Worm (Caenorhabditis elegans): ENCODE measurements around the gene hmit-1.3.

Gene hmit-1.3

ce11 chrIII:3541539-3541938 is 22.1 kb upstream of the hmit-1.3 start, which contains the start of gene ben-1:
Gene ben-1, minus strand, starts transcription at chrIII:3541639.
- no peak for TF ChIP-seq Y5F2A.4 (GFP tag; optimal IDR thresholded peaks at IDR 0.05)
- no peak for TF ChIP-seq jun-1 (tag; optimal IDR thresholded peaks at IDR 0.05)
- no peak for TF ChIP-seq ama-1 (optimal IDR thresholded peaks at IDR 0.05)
- no peak for TF ChIP-seq zfp-2 (tag; optimal IDR thresholded peaks at IDR 0.05)
- no peak for TF ChIP-seq sdz-12 (GFP tag; optimal IDR thresholded peaks at IDR 0.05)
- TF ChIP-seq ceh-28 (tag; optimal IDR thresholded peaks at IDR 0.05), result no peak
- no peak for TF ChIP-seq attf-4 (tag; optimal IDR thresholded peaks at IDR 0.05)
- no peak for TF ChIP-seq D1046.2 (GFP tag; IDR thresholded peaks at IDR 0.05)
- no peak for TF ChIP-seq aly-2 (tag; optimal IDR thresholded peaks at IDR 0.05)
- no peak for TF ChIP-seq lin-15B (tag; optimal IDR thresholded peaks at IDR 0.05)
- no peak for TF ChIP-seq unc-62 (GFP tag; optimal IDR thresholded peaks at IDR 0.05 in 1 of 2)
- no peak for TF ChIP-seq unc-62 (tag; optimal IDR thresholded peaks at IDR 0.05)
- no peak for TF ChIP-seq zfp-3 (GFP tag; conservative IDR thresholded peaks at IDR 0.05)
- no peak for TF ChIP-seq spr-1 (tag; optimal IDR thresholded peaks at IDR 0.05)
- no peak for TF ChIP-seq ztf-7 (tag; optimal IDR thresholded peaks at IDR 0.05)

DNA sequence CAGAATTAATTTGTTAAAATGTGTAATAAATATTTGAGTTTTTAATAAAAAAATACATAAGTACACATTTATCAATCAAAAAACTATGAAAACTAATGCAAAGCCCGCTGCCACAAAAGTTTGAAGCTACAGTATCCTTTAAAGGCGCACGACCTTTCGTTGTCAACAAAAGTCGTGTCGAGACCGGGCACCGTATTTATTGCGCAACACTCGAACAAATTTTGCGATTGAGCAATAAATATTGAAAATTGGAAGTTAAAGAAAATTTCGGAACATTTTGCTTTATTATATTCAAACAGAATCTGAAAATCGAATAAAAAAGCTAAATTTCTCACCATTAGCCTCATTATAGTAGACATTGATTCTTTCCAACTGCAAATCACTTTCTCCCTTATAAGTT is 21.7 kb upstream of the hmit-1.3 start:
- no peak for TF ChIP-seq lim-7 (GFP tag; IDR thresholded peaks at IDR 0.05)
- no peak for TF ChIP-seq unc-130 (GFP tag; optimal IDR thresholded peaks at IDR 0.05)
- no peak for TF ChIP-seq zfp-2 (tag; optimal IDR thresholded peaks at IDR 0.05)
- TF ChIP-seq aha-1 (tag), result peak; percentile 22

- TF ChIP-seq zag-1 (tag; optimal IDR thresholded peaks at IDR 0.05) (no peak), lin-38 (GFP tag; IDR thresholded peaks at IDR 0.05) (peak; percentile 94), daf-19 (GFP tag; conservative IDR thresholded peaks at IDR 0.05) (no peak), nhr-48 (tag; optimal IDR thresholded peaks at IDR 0.05) (no peak), unc-130 (GFP tag; optimal IDR thresholded peaks at IDR 0.05) (peak; percentile 72), lin-15B (tag; optimal IDR thresholded peaks at IDR 0.05) (no peak), nhr-77 (tag; optimal IDR thresholded peaks at IDR 0.05) (peak; percentile 73), mep-1 (tag; optimal IDR thresholded peaks at IDR 0.05) (peak; percentile 69), mes-2 (tag; optimal IDR thresholded peaks at IDR 0.05; ENCODE audit: poor library complexity, severe bottlenecking) (peak; percentile 91), rbr-2 (tag; optimal IDR thresholded peaks at IDR 0.05) (peak; percentile 28), nhr-6 (tag; optimal IDR thresholded peaks at IDR 0.05) (peak; percentile 18), dpl-1 (GFP tag; optimal IDR thresholded peaks at IDR 0.05) (peak; percentile 57), ZK546.5 (tag; optimal IDR thresholded peaks at IDR 0.05) (no peak), nhr-41 (GFP tag; IDR thresholded peaks at IDR 0.05) (no peak), hif-1 (tag; optimal IDR thresholded peaks at IDR 0.05) (peak in 1 of 2 experiments; percentile 68), unc-39 (tag; optimal IDR thresholded peaks at IDR 0.05) (no peak), dmd-6 (GFP tag; IDR thresholded peaks at IDR 0.05) (peak; percentile 18; the same call in 1 of the 2 replicates), ZK337.2 (GFP tag; IDR thresholded peaks at IDR 0.05) (0 out of 2 replicates have a peak, but pooled peaks have one; percentile 33), hlh-30 (tag; optimal IDR thresholded peaks at IDR 0.05; ENCODE audit: insufficient read depth) (peak; percentile 25), F44E2.7 (GFP tag; IDR thresholded peaks at IDR 0.05) (no peak), nhr-28 (tag; optimal IDR thresholded peaks at IDR 0.05) (peak; percentile 39), hmg-1.1 (GFP tag; IDR thresholded peaks at IDR 0.05) (peak; percentile 59), lsy-2 (tag; optimal IDR thresholded peaks at IDR 0.05) (peak in 1 of 2 experiments; percentile 72)
Measured at ce11 chrIII:3540424-3540823, 21.0 kb upstream of the hmit-1.3 start.

ce11 chrIII:3539499-3539898 is 20.1 kb upstream of the hmit-1.3 start:
- no peak for TF ChIP-seq nhr-41 (GFP tag; IDR thresholded peaks at IDR 0.05)
- peak; percentile 91 for TF ChIP-seq aha-1 (tag)
- TF ChIP-seq ceh-82 (tag; optimal IDR thresholded peaks at IDR 0.05), result no peak
- TF ChIP-seq nhr-76 (tag; optimal IDR thresholded peaks at IDR 0.05), result no peak
- no peak for TF ChIP-seq unc-62 (GFP tag; optimal IDR thresholded peaks at IDR 0.05 in 1 of 2)
- TF ChIP-seq unc-62 (tag; optimal IDR thresholded peaks at IDR 0.05), result no peak
- no peak for TF ChIP-seq ceh-28 (tag; optimal IDR thresholded peaks at IDR 0.05)

Data from whole organism, L4 larva.